Worm (Caenorhabditis elegans) whole organism, midembryonic: ENCODE results near the gene etr-1.

Experiments used
- cog-1 ChIP-seq: sonication (generic microtip); optimal IDR thresholded peaks from 2 replicates; lab custom pipeline; 2016; ENCODE audit warnings: missing genetic modification characterization, missing compliant biosample characterization
- flt-1 ChIP-seq: fragments of 200-800 bp; sonication (Bioruptor generic); IDR thresholded peaks from 2 replicates; pipeline ENCODE4 v1.3.6; 2022; ENCODE audit warnings: missing genetic modification characterization, missing compliant biosample characterization
- ztf-29 ChIP-seq: fragments of 200-800 bp; sonication (Bioruptor generic); IDR thresholded peaks from 2 replicates; pipeline ENCODE4 v1.3.6; 2022; ENCODE audit warnings: missing genetic modification reagents, missing genetic modification characterization, missing compliant biosample characterization

DNA sequence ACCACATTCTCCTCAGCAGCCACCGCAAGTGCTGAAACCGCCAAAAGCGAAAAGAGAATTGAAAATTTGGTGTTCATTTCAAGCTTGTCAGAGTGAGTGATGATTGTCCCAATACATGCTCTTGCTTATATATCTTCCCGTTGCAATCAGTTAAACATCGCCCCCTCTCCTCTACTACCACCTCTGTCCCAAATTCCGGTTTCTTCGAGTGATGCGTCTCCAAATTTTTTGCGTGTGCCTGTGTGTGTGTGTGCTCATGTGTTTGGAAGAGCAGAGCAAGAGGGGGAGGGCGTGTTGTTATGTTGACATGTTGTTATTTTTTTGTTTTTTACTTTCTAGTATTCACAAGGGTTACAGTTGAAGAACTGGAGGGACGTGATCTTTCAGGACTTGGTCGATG lies 32.3 kb downstream of the etr-1 start, which contains the start of gene abu-11:
- TF ChIP-seq ztf-29 (GFP tag; lab: Robert Waterston, UW) (no peak), flt-1 (GFP tag; lab: Robert Waterston, UW) (no peak), cog-1 (no peak)
